Worm (Caenorhabditis elegans): Measurements from ENCODE around the gene hot-6.

DNA sequence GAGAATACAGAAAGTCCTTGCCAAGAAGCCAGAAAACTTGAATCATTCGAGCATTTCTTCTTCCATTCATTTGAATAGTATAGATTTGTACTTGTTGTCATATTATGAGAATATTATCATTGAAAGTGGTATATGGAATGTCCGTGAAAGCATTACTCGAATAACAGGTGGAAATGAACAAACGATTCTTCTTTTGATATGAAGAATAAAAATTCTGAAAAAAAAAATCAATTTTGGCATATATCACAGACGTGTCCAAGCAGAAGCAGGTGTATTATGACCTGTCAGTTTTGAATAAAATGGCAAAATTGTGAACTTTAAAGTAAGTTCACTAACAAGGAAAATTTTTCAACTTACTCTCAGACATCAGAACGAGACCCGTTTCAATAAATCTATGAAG is 34.3 kb upstream of the hot-6 start, which contains the start of gene srh-75:
- TF ChIP-seq flt-1 (GFP tag; IDR thresholded peaks at IDR 0.05) (no peak), ref-1 (GFP tag; conservative IDR thresholded peaks at IDR 0.05) (no peak), tab-1 (GFP tag; IDR thresholded peaks at IDR 0.05) (no peak)
